Worm (Caenorhabditis elegans): Measurements from ENCODE around the gene ceh-36.

DNA sequence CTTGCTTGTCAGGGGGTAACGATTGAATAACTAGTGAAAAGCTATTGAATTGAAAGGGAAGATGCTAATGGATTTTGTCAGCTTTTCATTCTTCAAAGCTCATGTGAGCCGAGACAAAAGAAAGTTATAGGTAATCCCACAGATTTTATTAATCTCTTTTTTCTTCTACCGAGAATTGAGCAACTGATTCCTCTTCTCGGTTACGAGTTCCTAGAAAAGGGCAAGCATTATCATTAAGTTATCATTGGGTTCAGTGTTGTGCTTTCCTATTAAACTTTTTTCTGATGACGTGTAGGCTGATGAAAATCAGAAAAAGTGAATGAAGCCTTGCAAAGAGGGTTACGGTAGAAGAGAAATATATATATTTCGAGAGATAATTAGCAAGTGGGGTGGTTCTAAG is 735 bp downstream of the ceh-36 start:
- TF ChIP-seq nhr-11 (tag; optimal IDR thresholded peaks at IDR 0.05) (no peak), snpc-4 (tag; optimal IDR thresholded peaks at IDR 0.05) (no peak), zag-1 (tag; optimal IDR thresholded peaks at IDR 0.05) (no peak), C34F6.9 (tag; optimal IDR thresholded peaks at IDR 0.05) (no peak), lsy-2 (tag; optimal IDR thresholded peaks at IDR 0.05) (no peak), ztf-11 (tag; optimal IDR thresholded peaks at IDR 0.05) (no peak), unc-62 (GFP tag; optimal IDR thresholded peaks at IDR 0.05) (no peak), skn-1 (tag; optimal IDR thresholded peaks at IDR 0.05) (no peak), egl-27 (tag; optimal IDR thresholded peaks at IDR 0.05) (no peak), nhr-129 (tag; optimal IDR thresholded peaks at IDR 0.05) (no peak)
